Worm (Caenorhabditis elegans) whole organism, L4 larva: Measurements from ENCODE around the gene rbd-1.

Experiments
- F37D6.2 ChIP-seq: sonication (generic microtip); optimal IDR thresholded peaks from 2 replicates; lab custom pipeline; 2016; ENCODE audit warnings: mild to moderate bottlenecking, missing genetic modification characterization, missing compliant biosample characterization
- R02D3.7 ChIP-seq: fragments of 150-350 bp; sonication (generic microtip); optimal IDR thresholded peaks from 3 replicates; lab custom pipeline; 2014; ENCODE audit warnings: missing biosample characterization, missing genetic modification characterization
- Y75B8A.6 ChIP-seq: fragments of 200-800 bp; sonication (Bioruptor generic); IDR thresholded peaks from 2 replicates; pipeline ENCODE4 v1.3.6; 2022; ENCODE audit warnings: missing genetic modification reagents, missing genetic modification characterization, missing compliant biosample characterization
- ZK337.2 ChIP-seq: fragments of 200-800 bp; sonication (Bioruptor generic); IDR thresholded peaks from 2 replicates; pipeline ENCODE4 v1.3.6; 2022; ENCODE audit warnings: missing genetic modification reagents, missing genetic modification characterization, missing compliant biosample characterization
- ama-1 ChIP-seq: fragments of 150-350 bp; optimal IDR thresholded peaks from 2 replicates; lab custom pipeline; 2014; ENCODE audit warnings: inconsistent platforms, mixed read lengths
- attf-4 ChIP-seq: sonication (generic microtip); optimal IDR thresholded peaks from 3 replicates; lab custom pipeline; 2017; ENCODE audit warnings: missing biosample characterization, missing genetic modification characterization
- ceh-32 ChIP-seq: sonication (generic microtip); optimal IDR thresholded peaks from 2 replicates; lab custom pipeline; 2016; ENCODE audit warnings: mild to moderate bottlenecking, missing genetic modification characterization, missing compliant biosample characterization; ENCODE audit not compliant: poor library complexity
- ceh-62 ChIP-seq: sonication (generic microtip); optimal IDR thresholded peaks from 2 replicates; lab custom pipeline; 2017; ENCODE audit warnings: missing biosample characterization, missing genetic modification characterization
- daf-16 ChIP-seq, 3 experiments: sonication (generic microtip); optimal IDR thresholded peaks; 2 replicates each; lab custom pipeline; 2016 to 2017; ENCODE audit warnings: missing genetic modification characterization in 3 of 3, missing genetic modification reagents in 3 of 3, mild to moderate bottlenecking in 2 of 3, missing compliant biosample characterization in 2 of 3, missing biosample characterization in 1 of 3, moderate library complexity in 1 of 3
- daf-8 ChIP-seq: fragments of 200-800 bp; sonication (Bioruptor generic); IDR thresholded peaks from 2 replicates; pipeline ENCODE4 v1.3.6; 2022; ENCODE audit warnings: missing genetic modification characterization, missing compliant biosample characterization
- dmd-6 ChIP-seq: fragments of 200-800 bp; sonication (Bioruptor generic); IDR thresholded peaks from 2 replicates; pipeline ENCODE4 v1.3.6; 2022; ENCODE audit warnings: missing genetic modification reagents, missing genetic modification characterization, missing compliant biosample characterization
- dmd-8 ChIP-seq: fragments of 200-800 bp; sonication (Bioruptor generic); IDR thresholded peaks from 2 replicates; pipeline ENCODE4 v1.3.6; 2022; ENCODE audit warnings: missing genetic modification characterization, missing compliant biosample characterization
- dmd-9 ChIP-seq: fragments of 200-800 bp; sonication (Bioruptor generic); IDR thresholded peaks from 2 replicates; pipeline ENCODE4 v1.3.6; 2022; ENCODE audit warnings: missing genetic modification reagents, missing genetic modification characterization, missing compliant biosample characterization
- dve-1 ChIP-seq: sonication (generic microtip); optimal IDR thresholded peaks from 2 replicates; lab custom pipeline; 2017; ENCODE audit warnings: antibody characterized with exemption, mild to moderate bottlenecking, missing genetic modification characterization, missing compliant biosample characterization; ENCODE audit not compliant: insufficient read depth
- egl-43 ChIP-seq: fragments of 200-800 bp; sonication (Bioruptor generic); IDR thresholded peaks from 2 replicates; pipeline ENCODE4 v1.3.6; 2022; ENCODE audit warnings: missing genetic modification reagents, missing genetic modification characterization, missing compliant biosample characterization
- hlh-11 ChIP-seq: fragments of 200-800 bp; sonication (Bioruptor generic); optimal IDR thresholded peaks from 2 replicates; lab custom pipeline; 2018; ENCODE audit warnings: mild to moderate bottlenecking, missing genetic modification characterization, missing compliant biosample characterization
- hlh-30 ChIP-seq: sonication (generic microtip); optimal IDR thresholded peaks from 2 replicates; lab custom pipeline; 2017; ENCODE audit warnings: antibody characterized with exemption, mild to moderate bottlenecking, missing genetic modification characterization, missing compliant biosample characterization; ENCODE audit not compliant: insufficient read depth
- lin-1 ChIP-seq: fragments of 200-800 bp; sonication (Bioruptor generic); IDR thresholded peaks from 2 replicates; pipeline ENCODE4 v1.3.6; 2022; ENCODE audit warnings: missing genetic modification reagents, missing genetic modification characterization, missing compliant biosample characterization
- lin-13 ChIP-seq: fragments of 150-350 bp; optimal IDR thresholded peaks from 2 replicates; lab custom pipeline; 2014; ENCODE audit warnings: missing biosample characterization, missing genetic modification reagents, missing genetic modification characterization
- madf-9 ChIP-seq: fragments of 200-800 bp; sonication (Bioruptor generic); conservative IDR thresholded peaks from 2 replicates; pipeline ENCODE4 v1.3.6; 2022; ENCODE audit warnings: missing genetic modification reagents, missing genetic modification characterization, missing compliant biosample characterization
- mdl-1 ChIP-seq, 2 experiments: fragments of 150-350 bp in 1 of 2; sonication (generic microtip) in 1 of 2; optimal IDR thresholded peaks; 2 replicates each; lab custom pipeline; 2014 to 2017; ENCODE audit warnings: missing biosample characterization in 2 of 2, missing genetic modification characterization in 2 of 2
- mes-2 ChIP-seq: sonication (generic microtip); optimal IDR thresholded peaks from 2 replicates; lab custom pipeline; 2016; ENCODE audit warnings: missing genotype, mild to moderate bottlenecking, missing genetic modification characterization, missing compliant biosample characterization; ENCODE audit not compliant: poor library complexity, severe bottlenecking
- mxl-3 ChIP-seq: fragments of 200-800 bp; sonication (Bioruptor generic); optimal IDR thresholded peaks from 2 replicates; lab custom pipeline; 2018; ENCODE audit warnings: mild to moderate bottlenecking, missing genetic modification characterization, missing compliant biosample characterization
- nhr-102 ChIP-seq: sonication (generic microtip); optimal IDR thresholded peaks from 2 replicates; lab custom pipeline; 2016; ENCODE audit warnings: mild to moderate bottlenecking, missing genetic modification characterization, moderate library complexity, missing compliant biosample characterization
- nhr-237 ChIP-seq: sonication (generic microtip); optimal IDR thresholded peaks from 2 replicates; lab custom pipeline; 2017; ENCODE audit warnings: missing biosample characterization, missing genetic modification characterization
- nhr-28 ChIP-seq: fragments of 150-350 bp; optimal IDR thresholded peaks from 2 replicates; lab custom pipeline; 2014; ENCODE audit warnings: missing biosample characterization, missing genetic modification characterization
- nhr-41 ChIP-seq: fragments of 200-800 bp; sonication (Bioruptor generic); IDR thresholded peaks from 2 replicates; pipeline ENCODE4 v1.3.6; 2022; ENCODE audit warnings: missing genetic modification reagents, missing genetic modification characterization, missing compliant biosample characterization
- nhr-76 ChIP-seq: fragments of 150-350 bp; optimal IDR thresholded peaks from 2 replicates; lab custom pipeline; 2014; ENCODE audit warnings: missing biosample characterization, missing genetic modification characterization
- nhr-77 ChIP-seq: fragments of 150-350 bp; optimal IDR thresholded peaks from 2 replicates; lab custom pipeline; 2014; ENCODE audit warnings: missing biosample characterization, missing genetic modification characterization
- pha-4 ChIP-seq, 2 experiments: fragments of 150-350 bp in 1 of 2; fragments of 200-800 bp in 1 of 2; sonication (Bioruptor generic) in 1 of 2; IDR thresholded peaks in 1 of 2; optimal IDR thresholded peaks in 1 of 2; 2 replicates each; pipeline versions ENCODE4 v1.3.6 to Lab custom; 2014 to 2022; ENCODE audit warnings: missing genetic modification characterization in 2 of 2, missing genetic modification reagents in 2 of 2, missing biosample characterization in 1 of 2, missing compliant biosample characterization in 1 of 2
- php-3 ChIP-seq: fragments of 200-800 bp; sonication (Bioruptor generic); IDR thresholded peaks from 2 replicates; pipeline ENCODE4 v1.3.6; 2022; ENCODE audit warnings: missing genetic modification reagents, missing genetic modification characterization, missing compliant biosample characterization
- pqm-1 ChIP-seq: sonication (generic microtip); optimal IDR thresholded peaks from 2 replicates; lab custom pipeline; 2017; ENCODE audit warnings: missing biosample characterization, missing genetic modification characterization
- rbr-2 ChIP-seq: sonication (generic microtip); optimal IDR thresholded peaks from 2 replicates; lab custom pipeline; 2016; ENCODE audit warnings: missing genotype, missing genetic modification characterization, missing compliant biosample characterization
- saeg-2 ChIP-seq: fragments of 200-800 bp; sonication (Bioruptor generic); IDR thresholded peaks from 2 replicates; pipeline ENCODE4 v1.3.6; 2022; ENCODE audit warnings: missing genetic modification reagents, missing genetic modification characterization, missing compliant biosample characterization
- sdz-12 ChIP-seq: fragments of 200-800 bp; sonication (Bioruptor generic); optimal IDR thresholded peaks from 2 replicates; lab custom pipeline; 2018; ENCODE audit warnings: mild to moderate bottlenecking, missing genetic modification characterization, missing compliant biosample characterization
- spr-1 ChIP-seq: sonication (generic microtip); optimal IDR thresholded peaks from 2 replicates; lab custom pipeline; 2016; ENCODE audit warnings: mild to moderate bottlenecking, missing genetic modification characterization, missing compliant biosample characterization
- tra-1 ChIP-seq: fragments of 200-800 bp; sonication (Bioruptor generic); IDR thresholded peaks from 2 replicates; pipeline ENCODE4 v1.3.6; 2022; ENCODE audit warnings: missing genetic modification reagents, missing genetic modification characterization, missing compliant biosample characterization
- unc-62 ChIP-seq, 3 experiments: fragments of 150-350 bp in 1 of 3; sonication (generic microtip); optimal IDR thresholded peaks in 2 of 3; peaks in 1 of 3; 1 replicate in 1 of 3; 2 replicates in 2 of 3; lab custom pipeline; 2014 to 2017; ENCODE audit warnings: missing biosample characterization in 3 of 3, missing genetic modification characterization in 3 of 3, missing genetic modification reagents in 3 of 3, missing genotype in 1 of 3

rbd-1 gene

DNA sequence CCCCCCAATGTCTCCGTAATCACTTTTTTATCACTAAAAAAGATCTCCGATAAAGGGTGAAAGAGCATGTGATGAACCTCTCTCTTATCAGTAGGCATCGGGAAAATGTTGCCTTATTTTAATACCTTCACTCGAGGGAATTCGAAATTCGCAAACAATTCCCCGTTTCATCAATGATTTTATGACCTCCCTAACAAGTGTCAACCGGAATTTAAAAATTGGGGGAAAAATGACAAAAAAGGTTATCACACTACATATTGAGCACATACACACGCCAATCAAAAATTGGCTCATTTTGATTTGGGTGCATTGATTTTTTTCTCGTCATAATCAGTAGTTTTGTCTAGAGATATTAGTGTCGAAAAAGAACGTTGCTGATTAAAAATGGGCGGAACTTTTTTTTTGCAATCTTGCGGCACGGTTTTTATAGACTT is 35.1 kb upstream of the rbd-1 start (continued):
- no peak for TF ChIP-seq ZK337.2 (GFP tag; lab: Robert Waterston, UW)
- TF ChIP-seq ceh-32 (tag; lab: Kevin White, UChicago): no peak
- no peak for TF ChIP-seq R02D3.7 (tag; lab: Kevin White, UChicago)
- peak; percentile 54 for TF ChIP-seq hlh-30 (tag; lab: Kevin White, UChicago)
- TF ChIP-seq mes-2: peak; percentile 40
- no peak for TF ChIP-seq pha-4 (GFP tag; IDR thresholded peaks at IDR 0.05; lab: Robert Waterston, UW)
- TF ChIP-seq pha-4 (tag; optimal IDR thresholded peaks at IDR 0.05; lab: Kevin White, UChicago): no peak
- no peak for TF ChIP-seq egl-43 (GFP tag; lab: Robert Waterston, UW)
- no peak for TF ChIP-seq daf-8
- peak; percentile 90 for TF ChIP-seq php-3
- no peak for TF ChIP-seq attf-4
- TF ChIP-seq sdz-12 (GFP tag; lab: Kevin White, UChicago): no peak
- TF ChIP-seq nhr-41 (GFP tag; lab: Robert Waterston, UW): peak; percentile 99
- TF ChIP-seq ceh-62 (tag; lab: Kevin White, UChicago): no peak
- no peak for TF ChIP-seq saeg-2 (GFP tag; lab: Robert Waterston, UW)

DNA sequence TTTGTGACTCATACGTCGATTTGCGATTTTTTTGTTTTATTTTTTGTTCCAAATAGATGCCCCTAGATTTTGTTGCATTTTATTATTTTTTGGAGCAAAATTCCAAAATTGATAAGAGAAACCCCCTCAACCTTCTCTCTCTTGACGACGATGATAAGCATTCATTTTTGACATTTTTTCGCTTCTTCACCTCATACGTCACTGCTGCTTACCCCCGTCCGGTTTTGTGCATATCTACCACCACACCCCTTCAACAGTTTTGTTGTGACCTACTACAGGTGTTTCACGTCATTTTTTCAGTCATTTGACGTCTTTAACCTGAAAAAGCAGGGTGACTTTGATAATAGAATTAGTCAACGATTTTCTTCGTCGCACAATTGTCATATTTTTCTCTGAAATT is 25.9 kb upstream of the rbd-1 start:
- TF ChIP-seq ama-1 (lab: Kevin White, UChicago): no peak
- peak; percentile 11 for TF ChIP-seq nhr-102 (tag; lab: Kevin White, UChicago)
- TF ChIP-seq daf-16 (GFP tag; optimal IDR thresholded peaks at IDR 0.05; lab: Kevin White, UChicago): no peak
- peak; percentile 50 for TF ChIP-seq daf-16 (tag; optimal IDR thresholded peaks at IDR 0.05; lab: Kevin White, UChicago)
- peak; percentile 55 for TF ChIP-seq nhr-77 (tag; lab: Kevin White, UChicago)
- no peak for TF ChIP-seq nhr-76 (tag; lab: Kevin White, UChicago)
- TF ChIP-seq hlh-30 (tag; lab: Kevin White, UChicago): peak; percentile 24
- no peak for TF ChIP-seq mxl-3 (GFP tag; lab: Kevin White, UChicago)
- TF ChIP-seq nhr-28: peak; percentile 38
- TF ChIP-seq lin-13 (GFP tag; lab: Kevin White, UChicago): no peak
- TF ChIP-seq tra-1 (GFP tag; lab: Robert Waterston, UW): 0 out of 2 replicates have a peak, but pooled peaks have one; percentile 24
- TF ChIP-seq dmd-6: peak; percentile 78
- TF ChIP-seq F37D6.2: no peak
- TF ChIP-seq hlh-11 (tag; lab: Kevin White, UChicago): peak; percentile 62
- TF ChIP-seq dmd-9: no peak
- no peak for TF ChIP-seq nhr-237
- peak in 1 of 2 experiments; percentile 17 for TF ChIP-seq mdl-1 (tag; optimal IDR thresholded peaks at IDR 0.05; lab: Kevin White, UChicago)
- peak; percentile 6 for TF ChIP-seq dve-1 (tag; lab: Kevin White, UChicago)
- 0 out of 2 replicates have a peak, but pooled peaks have one; percentile 39 for TF ChIP-seq php-3
- TF ChIP-seq pqm-1: peak; percentile 73
- TF ChIP-seq dmd-8: no peak
- TF ChIP-seq Y75B8A.6 (GFP tag; lab: Robert Waterston, UW): no peak
- TF ChIP-seq lin-1: peak; percentile 60; the same call in 1 of the 2 replicates
- no peak for TF ChIP-seq madf-9 (GFP tag; lab: Robert Waterston, UW)
- no peak for TF ChIP-seq spr-1
- no peak for TF ChIP-seq rbr-2 (tag; lab: Kevin White, UChicago)
- peak in 1 of 2 experiments; percentile 82 for TF ChIP-seq unc-62 (GFP tag; optimal IDR thresholded peaks at IDR 0.05 in 1 of 2; lab: Kevin White, UChicago)
- no peak for TF ChIP-seq unc-62 (tag; optimal IDR thresholded peaks at IDR 0.05; lab: Kevin White, UChicago)
- TF ChIP-seq pha-4 (GFP tag; IDR thresholded peaks at IDR 0.05; lab: Robert Waterston, UW): 0 out of 2 replicates have a peak, but pooled peaks have one; percentile 12
- TF ChIP-seq pha-4 (tag; optimal IDR thresholded peaks at IDR 0.05; lab: Kevin White, UChicago): no peak
